Worm (Caenorhabditis elegans): ENCODE results near the gene gcy-21.
"Not testable (repeated sequence)": the region's sequence is repeated elsewhere in the genome, so short reads cannot be mapped to it uniquely, and the experiment has no call there.

Gene gcy-21

ce11 chrII:2628401-2628800 is 31.1 kb upstream of the gcy-21 start:
- no peak for TF ChIP-seq tab-1 (GFP tag; IDR thresholded peaks at IDR 0.05)
- TF ChIP-seq med-1 (GFP tag; optimal IDR thresholded peaks at IDR 0.05; ENCODE audit: insufficient read depth) = no peak
- TF ChIP-seq flt-1 (GFP tag; IDR thresholded peaks at IDR 0.05) = peak; percentile 44; the same call in 1 of the 2 replicates
- no peak for TF ChIP-seq ztf-23 (GFP tag; IDR thresholded peaks at IDR 0.05)

ce11 chrII:2629270-2629669 is 30.2 kb upstream of the gcy-21 start, which contains the start of gene sri-37:
TSS of gene sri-37 (plus strand) at chrII:2629570.
- TF ChIP-seq cog-1 (tag; optimal IDR thresholded peaks at IDR 0.05) (no peak), ztf-23 (GFP tag; IDR thresholded peaks at IDR 0.05) (no peak), ztf-29 (GFP tag; IDR thresholded peaks at IDR 0.05) (no peak), med-1 (GFP tag; optimal IDR thresholded peaks at IDR 0.05; ENCODE audit: insufficient read depth) (no peak), tab-1 (GFP tag; IDR thresholded peaks at IDR 0.05) (no peak), T22C8.4 (GFP tag; IDR thresholded peaks at IDR 0.05) (no peak), flt-1 (GFP tag; IDR thresholded peaks at IDR 0.05) (no peak), klf-2 (GFP tag; conservative IDR thresholded peaks at IDR 0.05) (no peak)

ce11 chrII:2631169-2631568 is 28.3 kb upstream of the gcy-21 start, which contains the start of gene D2062.1:
TSS of gene D2062.1 (plus strand) at chrII:2631469.
- TF ChIP-seq T22C8.4 (GFP tag; IDR thresholded peaks at IDR 0.05) = no peak
- TF ChIP-seq ref-1 (GFP tag; conservative IDR thresholded peaks at IDR 0.05) = no peak
- TF ChIP-seq flt-1 (GFP tag; IDR thresholded peaks at IDR 0.05) = no peak
- TF ChIP-seq med-1 (GFP tag; optimal IDR thresholded peaks at IDR 0.05; ENCODE audit: insufficient read depth) = no peak
- no peak for TF ChIP-seq tab-1 (GFP tag; IDR thresholded peaks at IDR 0.05)
- no peak for TF ChIP-seq klf-2 (GFP tag; conservative IDR thresholded peaks at IDR 0.05)
- TF ChIP-seq ztf-23 (GFP tag; IDR thresholded peaks at IDR 0.05) = no peak
- no peak for TF ChIP-seq cog-1 (tag; optimal IDR thresholded peaks at IDR 0.05)

- TF ChIP-seq T22C8.4 (GFP tag; IDR thresholded peaks at IDR 0.05) (no peak), med-1 (GFP tag; optimal IDR thresholded peaks at IDR 0.05; ENCODE audit: insufficient read depth) (no peak), cog-1 (tag; optimal IDR thresholded peaks at IDR 0.05) (no peak), klf-2 (GFP tag; conservative IDR thresholded peaks at IDR 0.05) (no peak), ztf-23 (GFP tag; IDR thresholded peaks at IDR 0.05) (no peak), flt-1 (GFP tag; IDR thresholded peaks at IDR 0.05) (no peak), ref-1 (GFP tag; conservative IDR thresholded peaks at IDR 0.05) (no peak), ztf-29 (GFP tag; IDR thresholded peaks at IDR 0.05) (no peak), tab-1 (GFP tag; IDR thresholded peaks at IDR 0.05) (no peak)
Observed at ce11 chrII:2637359-2637758, 22.1 kb upstream of the gcy-21 start, which contains the start of gene F22E5.21. TSS of gene F22E5.21 (minus strand) at chrII:2637459.

ce11 chrII:2638062-2638461 is 21.4 kb upstream of the gcy-21 start, which contains the start of gene F22E5.9:
TSS of gene F22E5.9 (plus strand) at chrII:2638388.
- TF ChIP-seq ztf-29 (GFP tag; IDR thresholded peaks at IDR 0.05) (no peak), flt-1 (GFP tag; IDR thresholded peaks at IDR 0.05) (no peak), ztf-23 (GFP tag; IDR thresholded peaks at IDR 0.05) (no peak), cog-1 (tag; optimal IDR thresholded peaks at IDR 0.05) (no peak), ref-1 (GFP tag; conservative IDR thresholded peaks at IDR 0.05) (no peak), T22C8.4 (GFP tag; IDR thresholded peaks at IDR 0.05) (no peak), med-1 (GFP tag; optimal IDR thresholded peaks at IDR 0.05; ENCODE audit: insufficient read depth) (no peak), klf-2 (GFP tag; conservative IDR thresholded peaks at IDR 0.05) (no peak), tab-1 (GFP tag; IDR thresholded peaks at IDR 0.05) (no peak)

ce11 chrII:2639401-2640088 is 19.9 kb upstream of the gcy-21 start, which contains the start of gene F22E5.8:
TSS of gene F22E5.8 (plus strand) at chrII:2640038.
- not testable (repeated sequence) for TF ChIP-seq ztf-29 (GFP tag; IDR thresholded peaks at IDR 0.05); tab-1 (GFP tag; IDR thresholded peaks at IDR 0.05); med-1 (GFP tag; optimal IDR thresholded peaks at IDR 0.05; ENCODE audit: insufficient read depth)

- TF ChIP-seq ref-1 (GFP tag; conservative IDR thresholded peaks at IDR 0.05) = no peak
- TF ChIP-seq med-1 (GFP tag; optimal IDR thresholded peaks at IDR 0.05; ENCODE audit: insufficient read depth) = no peak
- no peak for TF ChIP-seq ztf-29 (GFP tag; IDR thresholded peaks at IDR 0.05)
- no peak for TF ChIP-seq tab-1 (GFP tag; IDR thresholded peaks at IDR 0.05)
- no peak for TF ChIP-seq cog-1 (tag; optimal IDR thresholded peaks at IDR 0.05)
- no peak for TF ChIP-seq T22C8.4 (GFP tag; IDR thresholded peaks at IDR 0.05)
- no peak for TF ChIP-seq klf-2 (GFP tag; conservative IDR thresholded peaks at IDR 0.05)
- TF ChIP-seq ztf-23 (GFP tag; IDR thresholded peaks at IDR 0.05) = no peak
- TF ChIP-seq flt-1 (GFP tag; IDR thresholded peaks at IDR 0.05) = no peak
Observed at ce11 chrII:2640982-2641381, 18.5 kb upstream of the gcy-21 start, which contains the start of gene F22E5.23. TSS of gene F22E5.23 (plus strand) at chrII:2641282.

ce11 chrII:2641777-2642176 is 17.7 kb upstream of the gcy-21 start, which contains the start of gene F22E5.7:
TSS of gene F22E5.7 (plus strand) at chrII:2642077.
- no peak for TF ChIP-seq ztf-23 (GFP tag; IDR thresholded peaks at IDR 0.05)
- no peak for TF ChIP-seq T22C8.4 (GFP tag; IDR thresholded peaks at IDR 0.05)
- TF ChIP-seq med-1 (GFP tag; optimal IDR thresholded peaks at IDR 0.05; ENCODE audit: insufficient read depth) = no peak
- TF ChIP-seq klf-2 (GFP tag; conservative IDR thresholded peaks at IDR 0.05) = no peak
- TF ChIP-seq flt-1 (GFP tag; IDR thresholded peaks at IDR 0.05) = no peak
- no peak for TF ChIP-seq cog-1 (tag; optimal IDR thresholded peaks at IDR 0.05)
- TF ChIP-seq ztf-29 (GFP tag; IDR thresholded peaks at IDR 0.05) = no peak
- no peak for TF ChIP-seq ref-1 (GFP tag; conservative IDR thresholded peaks at IDR 0.05)

ce11 chrII:2644498-2644897 is 15.0 kb upstream of the gcy-21 start, which contains the start of gene F22E5.11:
TSS of gene F22E5.11 (minus strand) at chrII:2644598.
- TF ChIP-seq ztf-29 (GFP tag; IDR thresholded peaks at IDR 0.05) (no peak), T22C8.4 (GFP tag; IDR thresholded peaks at IDR 0.05) (no peak), ref-1 (GFP tag; conservative IDR thresholded peaks at IDR 0.05) (no peak), cog-1 (tag; optimal IDR thresholded peaks at IDR 0.05) (no peak), med-1 (GFP tag; optimal IDR thresholded peaks at IDR 0.05; ENCODE audit: insufficient read depth) (no peak), klf-2 (GFP tag; conservative IDR thresholded peaks at IDR 0.05) (no peak), flt-1 (GFP tag; IDR thresholded peaks at IDR 0.05) (no peak), ztf-23 (GFP tag; IDR thresholded peaks at IDR 0.05) (no peak), tab-1 (GFP tag; IDR thresholded peaks at IDR 0.05) (no peak)

Data from whole organism, midembryonic.